Worm (Caenorhabditis elegans) whole organism, mixed stage, embryonic: ENCODE results near the gene R10E9.3.

Experiments
- M03D4.4 ChIP-seq: sonication (generic microtip); optimal IDR thresholded peaks from 2 replicates; lab custom pipeline; 2017; ENCODE audit warnings: mild to moderate bottlenecking, missing genetic modification characterization, missing compliant biosample characterization
- bed-3 ChIP-seq: fragments of 200-800 bp; sonication (Bioruptor generic); optimal IDR thresholded peaks from 3 replicates; lab custom pipeline; 2018; ENCODE audit warnings: mild to moderate bottlenecking, missing genetic modification characterization, moderate library complexity, missing compliant biosample characterization
- blmp-1 ChIP-seq: fragments of 150-350 bp; optimal IDR thresholded peaks from 2 replicates; lab custom pipeline; 2014; ENCODE audit warnings: missing biosample characterization, missing genetic modification characterization
- ceh-39 ChIP-seq: fragments of 150-350 bp; optimal IDR thresholded peaks from 2 replicates; lab custom pipeline; 2014; ENCODE audit warnings: missing biosample characterization, missing genetic modification characterization
- ceh-43 ChIP-seq: fragments of 200-800 bp; sonication (Bioruptor generic); optimal IDR thresholded peaks from 2 replicates; lab custom pipeline; 2018; ENCODE audit warnings: mild to moderate bottlenecking, missing genetic modification characterization, moderate library complexity, missing compliant biosample characterization
- ceh-83 ChIP-seq: fragments of 200-800 bp; sonication (Bioruptor generic); optimal IDR thresholded peaks from 2 replicates; lab custom pipeline; 2018; ENCODE audit warnings: mild to moderate bottlenecking, missing genetic modification characterization, missing compliant biosample characterization
- ces-1 ChIP-seq: fragments of 150-350 bp; optimal IDR thresholded peaks from 2 replicates; lab custom pipeline; 2014; ENCODE audit warnings: missing biosample characterization, missing genetic modification reagents, missing genetic modification characterization
- cnd-1 ChIP-seq: fragments of 200-800 bp; sonication (Bioruptor generic); optimal IDR thresholded peaks from 2 replicates; lab custom pipeline; 2018; ENCODE audit warnings: mild to moderate bottlenecking, missing genetic modification characterization, missing compliant biosample characterization
- drap-1 ChIP-seq: fragments of 200-800 bp; sonication (Bioruptor generic); optimal IDR thresholded peaks from 3 replicates; lab custom pipeline; 2018; ENCODE audit warnings: mild to moderate bottlenecking, missing genetic modification characterization, missing compliant biosample characterization
- elt-1 ChIP-seq: sonication (generic microtip); optimal IDR thresholded peaks from 2 replicates; lab custom pipeline; 2017; ENCODE audit warnings: missing genetic modification characterization, mild to moderate bottlenecking, missing compliant biosample characterization, antibody characterized with exemption, moderate library complexity, borderline replicate concordance; ENCODE audit not compliant: insufficient read depth
- elt-3 ChIP-seq: fragments of 150-350 bp; optimal IDR thresholded peaks from 2 replicates; lab custom pipeline; 2014; ENCODE audit warnings: missing biosample characterization, missing genetic modification characterization
- flh-1 ChIP-seq: fragments of 200-800 bp; sonication (Bioruptor generic); optimal IDR thresholded peaks from 2 replicates; lab custom pipeline; 2018; ENCODE audit warnings: mild to moderate bottlenecking, missing genetic modification characterization, moderate library complexity, missing compliant biosample characterization
- ham-2 ChIP-seq: fragments of 200-800 bp; sonication (Bioruptor generic); optimal IDR thresholded peaks from 2 replicates; lab custom pipeline; 2018; ENCODE audit warnings: mild to moderate bottlenecking, missing genetic modification characterization, missing compliant biosample characterization
- hlh-1 ChIP-seq: fragments of 150-350 bp; optimal IDR thresholded peaks from 2 replicates; lab custom pipeline; 2014; ENCODE audit warnings: missing biosample characterization, missing genetic modification reagents, missing genetic modification characterization
- lin-13 ChIP-seq: fragments of 150-350 bp; optimal IDR thresholded peaks from 2 replicates; lab custom pipeline; 2014; ENCODE audit warnings: missing biosample characterization, missing genetic modification characterization
- lin-32 ChIP-seq: fragments of 200-800 bp; sonication (Bioruptor generic); optimal IDR thresholded peaks from 2 replicates; lab custom pipeline; 2018; ENCODE audit warnings: mild to moderate bottlenecking, missing genetic modification characterization, missing compliant biosample characterization
- lsy-2 ChIP-seq: fragments of 150-350 bp; optimal IDR thresholded peaks from 2 replicates; lab custom pipeline; 2014; ENCODE audit warnings: missing biosample characterization, missing genetic modification characterization
- mab-5 ChIP-seq: fragments of 150-350 bp; optimal IDR thresholded peaks from 2 replicates; lab custom pipeline; 2014; ENCODE audit warnings: missing biosample characterization, missing genetic modification characterization
- mep-1 ChIP-seq: fragments of 150-350 bp; optimal IDR thresholded peaks from 2 replicates; lab custom pipeline; 2017; ENCODE audit warnings: missing biosample characterization, missing genetic modification reagents, missing genetic modification characterization, inconsistent platforms
- mls-2 ChIP-seq: sonication (generic microtip); optimal IDR thresholded peaks from 2 replicates; lab custom pipeline; 2016; ENCODE audit warnings: mild to moderate bottlenecking, missing genetic modification characterization, moderate library complexity, missing compliant biosample characterization
- nhr-12 ChIP-seq: fragments of 150-350 bp; optimal IDR thresholded peaks from 2 replicates; lab custom pipeline; 2014; ENCODE audit warnings: missing biosample characterization, missing genetic modification characterization
- nhr-2 ChIP-seq: fragments of 150-350 bp; optimal IDR thresholded peaks from 2 replicates; lab custom pipeline; 2014; ENCODE audit warnings: missing biosample characterization, missing genetic modification characterization
- nhr-237 ChIP-seq: fragments of 150-350 bp; optimal IDR thresholded peaks from 2 replicates; lab custom pipeline; 2014; ENCODE audit warnings: missing biosample characterization, missing genetic modification characterization
- nhr-28 ChIP-seq: fragments of 150-350 bp; optimal IDR thresholded peaks from 2 replicates; lab custom pipeline; 2014; ENCODE audit warnings: missing biosample characterization, missing genetic modification characterization
- nhr-76 ChIP-seq: sonication (generic microtip); optimal IDR thresholded peaks from 2 replicates; lab custom pipeline; 2017; ENCODE audit warnings: missing biosample characterization, missing genetic modification characterization
- pha-4 ChIP-seq: fragments of 150-350 bp; optimal IDR thresholded peaks from 2 replicates; lab custom pipeline; 2018; ENCODE audit warnings: missing biosample characterization, missing genetic modification reagents, missing genetic modification characterization
- sem-2 ChIP-seq: fragments of 200-800 bp; sonication (Bioruptor generic); optimal IDR thresholded peaks from 2 replicates; lab custom pipeline; 2018; ENCODE audit warnings: mild to moderate bottlenecking, missing genetic modification characterization, missing compliant biosample characterization
- snpc-4 ChIP-seq: fragments of 150-350 bp; optimal IDR thresholded peaks from 2 replicates; lab custom pipeline; 2014; ENCODE audit warnings: missing biosample characterization, missing genetic modification characterization
- sptf-1 ChIP-seq: sonication (generic microtip); optimal IDR thresholded peaks from 2 replicates; lab custom pipeline; 2017; ENCODE audit warnings: mild to moderate bottlenecking, missing genetic modification characterization, moderate library complexity, missing compliant biosample characterization
- tbx-8 ChIP-seq: fragments of 200-800 bp; sonication (Bioruptor generic); optimal IDR thresholded peaks from 2 replicates; lab custom pipeline; 2018; ENCODE audit warnings: mild to moderate bottlenecking, missing genetic modification characterization, moderate library complexity, missing compliant biosample characterization
- unc-120 ChIP-seq: sonication (generic microtip); optimal IDR thresholded peaks from 2 replicates; lab custom pipeline; 2017; ENCODE audit warnings: missing genetic modification characterization, missing compliant biosample characterization; ENCODE audit not compliant: poor library complexity, severe bottlenecking
- unc-39 ChIP-seq: fragments of 150-350 bp; optimal IDR thresholded peaks from 2 replicates; lab custom pipeline; 2014; ENCODE audit warnings: missing biosample characterization, missing genetic modification characterization
- unc-62 ChIP-seq: fragments of 150-350 bp; optimal IDR thresholded peaks from 2 replicates; lab custom pipeline; 2014; ENCODE audit warnings: missing biosample characterization, missing genetic modification reagents, missing genetic modification characterization
- zip-8 ChIP-seq: fragments of 150-350 bp; optimal IDR thresholded peaks from 2 replicates; lab custom pipeline; 2014; ENCODE audit warnings: missing biosample characterization, missing genetic modification characterization
- ztf-11 ChIP-seq: fragments of 150-350 bp; optimal IDR thresholded peaks from 2 replicates; lab custom pipeline; 2014; ENCODE audit warnings: missing biosample characterization, missing genetic modification characterization

Gene R10E9.3

ce11 chrIII:4010168-4010567, 50.1 kb downstream of the R10E9.3 start:
- TF ChIP-seq ceh-39 (tag; lab: Kevin White, UChicago) (no peak), hlh-1 (tag; lab: Kevin White, UChicago) (no peak), lin-13 (tag; lab: Kevin White, UChicago) (no peak), flh-1 (GFP tag; lab: Kevin White, UChicago) (no peak), ham-2 (GFP tag; lab: Kevin White, UChicago) (peak; percentile 99), M03D4.4 (tag; lab: Kevin White, UChicago) (no peak), blmp-1 (tag; lab: Kevin White, UChicago) (no peak), sptf-1 (tag; lab: Kevin White, UChicago) (peak; percentile 25), ztf-11 (tag; lab: Kevin White, UChicago) (no peak), zip-8 (tag; lab: Kevin White, UChicago) (no peak), nhr-237 (tag; lab: Kevin White, UChicago) (no peak), drap-1 (GFP tag; lab: Kevin White, UChicago) (no peak), tbx-8 (GFP tag; lab: Kevin White, UChicago) (no peak), nhr-76 (tag; lab: Kevin White, UChicago) (no peak), unc-120 (tag; lab: Kevin White, UChicago) (peak; percentile 39), nhr-2 (tag; lab: Kevin White, UChicago) (no peak), lin-32 (GFP tag; lab: Kevin White, UChicago) (no peak), ceh-83 (GFP tag; lab: Kevin White, UChicago) (no peak), ces-1 (GFP tag; lab: Kevin White, UChicago) (peak; percentile 35), snpc-4 (tag; lab: Kevin White, UChicago) (no peak), sem-2 (GFP tag; lab: Kevin White, UChicago) (no peak), elt-1 (tag; lab: Kevin White, UChicago) (no peak), unc-62 (GFP tag; lab: Kevin White, UChicago) (peak; percentile 50), ceh-43 (GFP tag; lab: Kevin White, UChicago) (no peak), pha-4 (tag; lab: Kevin White, UChicago) (no peak), nhr-28 (tag; lab: Kevin White, UChicago) (no peak), mep-1 (no peak), elt-3 (tag; lab: Kevin White, UChicago) (no peak), mab-5 (tag; lab: Kevin White, UChicago) (no peak), mls-2 (tag; lab: Kevin White, UChicago) (peak; percentile 38), bed-3 (no peak), cnd-1 (peak; percentile 43), unc-39 (no peak), lsy-2 (tag; lab: Kevin White, UChicago) (no peak), nhr-12 (tag; lab: Kevin White, UChicago) (no peak)

DNA sequence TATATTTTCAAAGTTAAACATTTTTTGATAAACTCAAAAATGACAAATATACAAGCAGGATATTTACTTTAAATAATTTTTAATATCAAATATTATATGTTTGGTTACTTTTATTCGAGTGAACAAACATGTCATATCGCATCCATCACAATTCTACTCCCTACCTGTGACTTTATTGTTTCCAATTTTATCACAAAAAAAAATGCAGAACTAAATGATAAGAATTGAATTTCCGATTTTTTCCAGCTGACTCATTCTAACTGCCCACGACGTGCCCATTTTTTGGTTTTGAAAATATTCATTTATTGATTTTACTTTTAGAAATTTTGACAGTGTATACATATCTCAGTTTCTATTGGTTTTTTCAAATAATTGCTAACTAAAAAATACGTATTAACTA, 51.0 kb downstream of the R10E9.3 start:
- no peak for TF ChIP-seq sem-2 (GFP tag; lab: Kevin White, UChicago)
- TF ChIP-seq M03D4.4 (tag; lab: Kevin White, UChicago), result no peak
- no peak for TF ChIP-seq pha-4 (tag; lab: Kevin White, UChicago)
- TF ChIP-seq snpc-4 (tag; lab: Kevin White, UChicago), result no peak
- TF ChIP-seq bed-3, result no peak
- no peak for TF ChIP-seq elt-3 (tag; lab: Kevin White, UChicago)
- no peak for TF ChIP-seq mls-2 (tag; lab: Kevin White, UChicago)
- no peak for TF ChIP-seq elt-1 (tag; lab: Kevin White, UChicago)
- TF ChIP-seq ces-1 (GFP tag; lab: Kevin White, UChicago), result no peak
- TF ChIP-seq ztf-11 (tag; lab: Kevin White, UChicago), result no peak
